Fruit fly (Drosophila melanogaster) whole organism, prepupa: ENCODE results near the gene CG43339.

Source experiments
- CG10669 ChIP-seq: fragments of 200-800 bp; sonication (Bioruptor generic); optimal IDR thresholded peaks from 3 replicates; lab custom pipeline; 2018; ENCODE audit warnings: missing biosample characterization, mild to moderate bottlenecking, missing genetic modification characterization, moderate library complexity
- CG11294 ChIP-seq: fragments of 200-800 bp; sonication (Bioruptor generic); IDR thresholded peaks from 2 replicates; pipeline ENCODE4 v1.3.6; 2022; ENCODE audit warnings: missing biosample characterization, missing genetic modification characterization
- CG11762 ChIP-seq: fragments of 200-800 bp; sonication (Bioruptor generic); optimal IDR thresholded peaks from 3 replicates; lab custom pipeline; 2016; ENCODE audit warnings: missing biosample characterization, missing genetic modification characterization; ENCODE audit not compliant: insufficient read depth
- CG15336 ChIP-seq: fragments of 200-800 bp; sonication (Bioruptor generic); IDR thresholded peaks from 2 replicates; pipeline ENCODE4 v1.3.6; 2022; ENCODE audit warnings: missing biosample characterization, missing genetic modification characterization
- CG1621 ChIP-seq: fragments of 200-800 bp; sonication (Bioruptor generic); optimal IDR thresholded peaks from 3 replicates; lab custom pipeline; 2018; ENCODE audit warnings: missing biosample characterization, mild to moderate bottlenecking, missing genetic modification characterization
- CG3032 ChIP-seq: fragments of 200-800 bp; optimal IDR thresholded peaks from 2 replicates; lab custom pipeline; 2019; ENCODE audit warnings: missing biosample characterization, mild to moderate bottlenecking, missing genetic modification characterization, moderate library complexity
- CG32006 ChIP-seq: fragments of 200-800 bp; sonication (Bioruptor generic); optimal IDR thresholded peaks from 3 replicates; lab custom pipeline; 2017; ENCODE audit warnings: missing biosample characterization, mild to moderate bottlenecking, missing genetic modification characterization
- CG3919 ChIP-seq: fragments of 200-800 bp; sonication (Bioruptor generic); optimal IDR thresholded peaks from 3 replicates; lab custom pipeline; 2016; ENCODE audit warnings: missing biosample characterization, missing genetic modification characterization
- CG4318 ChIP-seq: fragments of 200-800 bp; sonication (Bioruptor generic); optimal IDR thresholded peaks from 3 replicates; lab custom pipeline; 2017; ENCODE audit warnings: missing biosample characterization, mild to moderate bottlenecking, missing genetic modification characterization
- CG6163 ChIP-seq: fragments of 200-800 bp; sonication (Bioruptor generic); IDR thresholded peaks from 3 replicates; pipeline ENCODE4 v1.3.6; 2022; ENCODE audit warnings: missing biosample characterization, missing genetic modification characterization
- CG6276 ChIP-seq: fragments of 200-800 bp; sonication (Bioruptor generic); optimal IDR thresholded peaks from 2 replicates; lab custom pipeline; 2017; ENCODE audit warnings: missing biosample characterization, mild to moderate bottlenecking, missing genetic modification characterization
- CG6792 ChIP-seq: fragments of 200-800 bp; sonication (Bioruptor generic); optimal IDR thresholded peaks from 3 replicates; lab custom pipeline; 2016; ENCODE audit warnings: missing biosample characterization, missing genetic modification characterization
- CG7368 ChIP-seq: fragments of 200-800 bp; sonication (Bioruptor generic); optimal IDR thresholded peaks from 3 replicates; lab custom pipeline; 2016; ENCODE audit warnings: missing biosample characterization, missing genetic modification characterization
- CG8319 ChIP-seq: fragments of 200-800 bp; sonication (Bioruptor generic); optimal IDR thresholded peaks from 3 replicates; lab custom pipeline; 2016; ENCODE audit warnings: missing biosample characterization, missing genetic modification characterization
- CG9139 ChIP-seq: fragments of 200-800 bp; sonication (Bioruptor generic); optimal IDR thresholded peaks from 3 replicates; lab custom pipeline; 2017; ENCODE audit warnings: missing biosample characterization, mild to moderate bottlenecking, missing genetic modification characterization
- Eip75B ChIP-seq: fragments of 200-800 bp; sonication (Bioruptor generic); optimal IDR thresholded peaks from 3 replicates; lab custom pipeline; 2016; ENCODE audit warnings: missing biosample characterization, missing genetic modification characterization
- Ets21C ChIP-seq: fragments of 200-800 bp; sonication (Bioruptor generic); optimal IDR thresholded peaks from 3 replicates; lab custom pipeline; 2016; ENCODE audit warnings: missing biosample characterization, missing genetic modification characterization
- Ets96B ChIP-seq: fragments of 200-800 bp; optimal IDR thresholded peaks from 2 replicates; lab custom pipeline; 2019; ENCODE audit warnings: missing biosample characterization, mild to moderate bottlenecking, missing genetic modification characterization, moderate library complexity
- Hr4 ChIP-seq: fragments of 200-800 bp; sonication (Bioruptor generic); optimal IDR thresholded peaks from 3 replicates; lab custom pipeline; 2016; ENCODE audit warnings: missing biosample characterization, missing genetic modification characterization
- Lpt ChIP-seq: fragments of 200-800 bp; sonication (Bioruptor generic); optimal IDR thresholded peaks from 3 replicates; lab custom pipeline; 2016; ENCODE audit warnings: missing biosample characterization, missing genetic modification characterization
- Met ChIP-seq: fragments of 200-800 bp; sonication (Bioruptor generic); optimal IDR thresholded peaks from 3 replicates; lab custom pipeline; 2016; ENCODE audit warnings: missing biosample characterization, missing genetic modification characterization
- OdsH ChIP-seq: fragments of 200-800 bp; sonication (Bioruptor generic); optimal IDR thresholded peaks from 3 replicates; lab custom pipeline; 2016; ENCODE audit warnings: missing biosample characterization, missing genetic modification characterization
- Smox ChIP-seq: fragments of 200-800 bp; sonication (Bioruptor generic); optimal IDR thresholded peaks from 3 replicates; lab custom pipeline; 2016; ENCODE audit warnings: missing biosample characterization, missing genetic modification characterization
- Sox102F ChIP-seq: fragments of 200-800 bp; sonication (Bioruptor generic); optimal IDR thresholded peaks from 2 replicates; lab custom pipeline; 2016; ENCODE audit warnings: missing biosample characterization, mild to moderate bottlenecking, missing genetic modification characterization
- Sox14 ChIP-seq: fragments of 200-800 bp; sonication (Bioruptor generic); optimal IDR thresholded peaks from 3 replicates; lab custom pipeline; 2016; ENCODE audit warnings: missing biosample characterization, missing genetic modification characterization
- Sox15 ChIP-seq: fragments of 200-800 bp; sonication (Bioruptor generic); optimal IDR thresholded peaks from 3 replicates; lab custom pipeline; 2016; ENCODE audit warnings: missing biosample characterization, missing genetic modification characterization
- achi ChIP-seq: fragments of 200-800 bp; sonication (Bioruptor generic); optimal IDR thresholded peaks from 3 replicates; lab custom pipeline; 2016; ENCODE audit warnings: missing biosample characterization, missing genetic modification characterization
- acj6 ChIP-seq: fragments of 200-800 bp; sonication (Bioruptor generic); optimal IDR thresholded peaks from 3 replicates; lab custom pipeline; 2016; ENCODE audit warnings: missing biosample characterization, missing genetic modification characterization
- cyc ChIP-seq: fragments of 200-800 bp; sonication (Bioruptor generic); optimal IDR thresholded peaks from 3 replicates; lab custom pipeline; 2016; ENCODE audit warnings: missing biosample characterization, missing genetic modification characterization
- dac ChIP-seq: fragments of 200-800 bp; sonication (Bioruptor generic); optimal IDR thresholded peaks from 2 replicates; lab custom pipeline; 2017; ENCODE audit warnings: missing biosample characterization, mild to moderate bottlenecking, missing genetic modification characterization
- dsx ChIP-seq: fragments of 200-800 bp; optimal IDR thresholded peaks from 3 replicates; lab custom pipeline; 2019; ENCODE audit warnings: missing biosample characterization, mild to moderate bottlenecking, missing genetic modification characterization, moderate library complexity; ENCODE audit not compliant: poor library complexity, severe bottlenecking
- eg ChIP-seq: fragments of 200-800 bp; sonication (Bioruptor generic); IDR thresholded peaks from 3 replicates; pipeline ENCODE4 v1.3.6; 2022; ENCODE audit warnings: missing biosample characterization, missing genetic modification characterization
- esn ChIP-seq: fragments of 200-800 bp; sonication (Bioruptor generic); optimal IDR thresholded peaks from 2 replicates; lab custom pipeline; 2016; ENCODE audit warnings: missing biosample characterization, mild to moderate bottlenecking, missing genetic modification characterization, moderate library complexity
- fd59A ChIP-seq: fragments of 200-800 bp; sonication (Bioruptor generic); optimal IDR thresholded peaks from 2 replicates; lab custom pipeline; 2017; ENCODE audit warnings: missing biosample characterization, mild to moderate bottlenecking, missing genetic modification characterization, missing genetic modification reagents
- fd85E ChIP-seq: fragments of 200-800 bp; sonication (Bioruptor generic); optimal IDR thresholded peaks from 3 replicates; lab custom pipeline; 2016; ENCODE audit warnings: missing biosample characterization, missing genetic modification characterization
- fkh ChIP-seq: fragments of 200-800 bp; sonication (Bioruptor generic); optimal IDR thresholded peaks from 3 replicates; lab custom pipeline; 2017; ENCODE audit warnings: missing biosample characterization, mild to moderate bottlenecking, missing genetic modification characterization, moderate library complexity
- lz ChIP-seq: fragments of 200-800 bp; sonication (Bioruptor generic); optimal IDR thresholded peaks from 3 replicates; lab custom pipeline; 2016; ENCODE audit warnings: missing biosample characterization, missing genetic modification characterization
- net ChIP-seq: fragments of 200-800 bp; sonication (Bioruptor generic); optimal IDR thresholded peaks from 3 replicates; lab custom pipeline; 2016; ENCODE audit warnings: missing biosample characterization, missing genetic modification characterization
- salr ChIP-seq, 2 experiments: fragments of 200-800 bp; sonication (Bioruptor generic); optimal IDR thresholded peaks; 3 replicates each; lab custom pipeline; 2016 to 2018; ENCODE audit warnings: missing biosample characterization in 2 of 2, missing genetic modification characterization in 2 of 2, mild to moderate bottlenecking in 1 of 2
- spab ChIP-seq: fragments of 200-800 bp; sonication (Bioruptor generic); optimal IDR thresholded peaks from 2 replicates; lab custom pipeline; 2017; ENCODE audit warnings: missing biosample characterization, mild to moderate bottlenecking, missing genetic modification characterization, missing genetic modification reagents
- ss ChIP-seq, 2 experiments: fragments of 200-800 bp; sonication (Bioruptor generic); optimal IDR thresholded peaks; 2 replicates in 1 of 2; 3 replicates in 1 of 2; lab custom pipeline; 2017 to 2018; ENCODE audit warnings: mild to moderate bottlenecking in 2 of 2, missing biosample characterization in 2 of 2, missing genetic modification characterization in 2 of 2, moderate library complexity in 1 of 2
- svp ChIP-seq: fragments of 200-800 bp; sonication (Bioruptor generic); peaks from one replicate; lab custom pipeline; 2016; ENCODE audit warnings: missing biosample characterization, missing genetic modification characterization
- topi ChIP-seq: fragments of 200-800 bp; sonication (Bioruptor generic); optimal IDR thresholded peaks from 3 replicates; lab custom pipeline; 2016; ENCODE audit warnings: missing biosample characterization, missing genetic modification characterization
- vri ChIP-seq: fragments of 200-800 bp; sonication (Bioruptor generic); optimal IDR thresholded peaks from 3 replicates; lab custom pipeline; 2016; ENCODE audit warnings: missing biosample characterization, mild to moderate bottlenecking, missing genetic modification characterization

Gene CG43339

dm6 chr2L:18665952-18666606 lies 7.0 kb downstream of the CG43339 start (continued):
- no peak for TF ChIP-seq CG6276 (GFP tag; lab: Kevin White, UChicago)
- TF ChIP-seq CG3919 (GFP tag; lab: Kevin White, UChicago), result peak; percentile 67
- TF ChIP-seq CG3032, result no peak
- TF ChIP-seq Ets96B (tag; lab: Kevin White, UChicago), result no peak
- peak in 1 of 2 experiments; percentile 45 for TF ChIP-seq salr (GFP tag; optimal IDR thresholded peaks at IDR 0.05; lab: Kevin White, UChicago)
- TF ChIP-seq dac (GFP tag; lab: Kevin White, UChicago), result no peak
- TF ChIP-seq dsx (GFP tag; lab: Kevin White, UChicago), result no peak
- TF ChIP-seq lz (GFP tag; lab: Kevin White, UChicago), result peak; percentile 44
- TF ChIP-seq CG9139, result no peak
- TF ChIP-seq fkh (GFP tag; lab: Kevin White, UChicago), result peak; percentile 83
- no peak for TF ChIP-seq Sox102F (GFP tag; lab: Kevin White, UChicago)
- no peak for TF ChIP-seq achi (GFP tag; lab: Kevin White, UChicago)
- no peak for TF ChIP-seq CG11762
- TF ChIP-seq Eip75B (GFP tag; lab: Kevin White, UChicago), result no peak
- TF ChIP-seq CG1621, result no peak
- no peak for TF ChIP-seq CG11294 (GFP tag; lab: Robert Waterston, UW)
- peak; percentile 20 for TF ChIP-seq Hr4 (GFP tag; lab: Kevin White, UChicago)
- no peak for TF ChIP-seq fd85E (GFP tag; lab: Kevin White, UChicago)
- TF ChIP-seq, all 60 proteins: peak for 14

- TF ChIP-seq CG6276 (GFP tag; lab: Kevin White, UChicago) (peak; percentile 72), CG1621 (peak; percentile 64), CG32006 (GFP tag; lab: Kevin White, UChicago) (peak; percentile 81), fkh (GFP tag; lab: Kevin White, UChicago) (no peak), net (GFP tag; lab: Kevin White, UChicago) (peak; percentile 72), acj6 (GFP tag; lab: Kevin White, UChicago) (peak; percentile 79), salr (GFP tag; optimal IDR thresholded peaks at IDR 0.05; lab: Kevin White, UChicago) (peak; percentile 53 to 79), eg (GFP tag; lab: Robert Waterston, UW) (0 out of 3 replicates have a peak, but pooled peaks have one; percentile 6), Ets21C (GFP tag; lab: Kevin White, UChicago) (peak; percentile 72), lz (GFP tag; lab: Kevin White, UChicago) (peak; percentile 88), spab (GFP tag; lab: Kevin White, UChicago) (peak; percentile 83), CG4318 (GFP tag; lab: Kevin White, UChicago) (peak; percentile 44), topi (peak; percentile 87), CG8319 (GFP tag; lab: Kevin White, UChicago) (peak; percentile 23), Smox (peak; percentile 85), CG10669 (peak; percentile 81), Sox15 (peak; percentile 23), dsx (GFP tag; lab: Kevin White, UChicago) (peak; percentile 81), CG6792 (GFP tag; lab: Kevin White, UChicago) (peak; percentile 74), achi (GFP tag; lab: Kevin White, UChicago) (peak; percentile 84), CG6163 (peak; percentile 47), Lpt (GFP tag; lab: Kevin White, UChicago) (peak; percentile 76), Sox102F (GFP tag; lab: Kevin White, UChicago) (peak; percentile 78), cyc (GFP tag; lab: Kevin White, UChicago) (peak; percentile 78), OdsH (GFP tag; lab: Kevin White, UChicago) (peak; percentile 81), CG11294 (GFP tag; lab: Robert Waterston, UW) (no peak), esn (GFP tag; lab: Kevin White, UChicago) (peak; percentile 92), CG11762 (peak; percentile 63), ss (GFP tag; optimal IDR thresholded peaks at IDR 0.05; lab: Kevin White, UChicago) (peak; percentile 85 to 88), CG7368 (peak; percentile 40), Met (GFP tag; lab: Kevin White, UChicago) (peak; percentile 93), CG3032 (peak; percentile 89), vri (GFP tag; lab: Kevin White, UChicago) (peak; percentile 55), fd59A (GFP tag; lab: Kevin White, UChicago) (peak; percentile 77), Sox14 (peak; percentile 89), CG15336 (peak; percentile 76), svp (GFP tag; lab: Kevin White, UChicago) (peak; percentile 90)
These were observed 8.2 kb downstream of the CG43339 start for dm6 chr2L:18664707-18665550.
